Worm (Caenorhabditis elegans): ENCODE results near the gene npr-15.

The npr-15 gene

ce11 chrIII:3706586-3706985 is 12.1 kb upstream of the npr-15 start, which contains the start of gene dph-1:
TSS of gene dph-1 (plus strand) at chrIII:3706886.
- TF ChIP-seq ceh-16 (tag; optimal IDR thresholded peaks at IDR 0.05) (no peak), lin-11 (tag; optimal IDR thresholded peaks at IDR 0.05) (no peak), nhr-12 (tag; optimal IDR thresholded peaks at IDR 0.05) (no peak), F13H6.1 (tag; optimal IDR thresholded peaks at IDR 0.05) (no peak), sma-9 (GFP tag; optimal IDR thresholded peaks at IDR 0.05) (no peak), sma-9 (tag; optimal IDR thresholded peaks at IDR 0.05) (no peak), sem-4 (tag; optimal IDR thresholded peaks at IDR 0.05) (no peak), elt-1 (tag; optimal IDR thresholded peaks at IDR 0.05) (no peak), gmeb-1 (tag; optimal IDR thresholded peaks at IDR 0.05) (no peak), unc-39 (tag; optimal IDR thresholded peaks at IDR 0.05) (no peak), nhr-6 (tag; optimal IDR thresholded peaks at IDR 0.05) (no peak), unc-55 (GFP tag; optimal IDR thresholded peaks at IDR 0.05) (no peak), C34F6.9 (tag; optimal IDR thresholded peaks at IDR 0.05) (no peak), nhr-10 (tag; optimal IDR thresholded peaks at IDR 0.05) (no peak)

- TF ChIP-seq nhr-6 (tag; optimal IDR thresholded peaks at IDR 0.05): no peak
- peak in 1 of 2 experiments; percentile 49 for TF ChIP-seq lsy-2 (tag; optimal IDR thresholded peaks at IDR 0.05)
- no peak for TF ChIP-seq snpc-4 (tag; optimal IDR thresholded peaks at IDR 0.05)
- TF ChIP-seq mbf-1 (tag; optimal IDR thresholded peaks at IDR 0.05): no peak
- no peak for TF ChIP-seq mab-5 (tag; optimal IDR thresholded peaks at IDR 0.05)
- no peak for TF ChIP-seq R02D3.7 (tag; optimal IDR thresholded peaks at IDR 0.05)
- peak; percentile 22 for TF ChIP-seq nhr-129 (tag; optimal IDR thresholded peaks at IDR 0.05)
- TF ChIP-seq nhr-12 (tag; optimal IDR thresholded peaks at IDR 0.05): no peak
- TF ChIP-seq alr-1 (tag; optimal IDR thresholded peaks at IDR 0.05): no peak
- TF ChIP-seq unc-62 (GFP tag; optimal IDR thresholded peaks at IDR 0.05): no peak
- peak; percentile 55 for TF ChIP-seq lin-13 (GFP tag; optimal IDR thresholded peaks at IDR 0.05)
- no peak for TF ChIP-seq elt-3 (tag; optimal IDR thresholded peaks at IDR 0.05)
- TF ChIP-seq unc-55 (GFP tag; optimal IDR thresholded peaks at IDR 0.05): peak; percentile 44
- TF ChIP-seq nhr-237 (tag; optimal IDR thresholded peaks at IDR 0.05): no peak
- no peak for TF ChIP-seq zag-1 (tag; optimal IDR thresholded peaks at IDR 0.05)
- TF ChIP-seq C34F6.9 (tag; optimal IDR thresholded peaks at IDR 0.05): peak; percentile 13
- TF ChIP-seq nhr-77 (tag; optimal IDR thresholded peaks at IDR 0.05): no peak
- TF ChIP-seq ztf-1 (GFP tag; conservative IDR thresholded peaks at IDR 0.05): no peak
- peak; percentile 15 for TF ChIP-seq blmp-1 (tag; optimal IDR thresholded peaks at IDR 0.05; ENCODE audit: insufficient read depth)
- TF ChIP-seq lin-39 (tag; optimal IDR thresholded peaks at IDR 0.05): no peak
- no peak for TF ChIP-seq nhr-21 (tag; optimal IDR thresholded peaks at IDR 0.05)
- peak; percentile 21 for TF ChIP-seq sma-3 (GFP tag; optimal IDR thresholded peaks at IDR 0.05)
- TF ChIP-seq gmeb-1 (tag; optimal IDR thresholded peaks at IDR 0.05): peak; percentile 26
- no peak for TF ChIP-seq sma-9 (GFP tag; optimal IDR thresholded peaks at IDR 0.05)
- no peak for TF ChIP-seq sma-9 (tag; optimal IDR thresholded peaks at IDR 0.05)
- no peak for TF ChIP-seq nhr-23 (tag; optimal IDR thresholded peaks at IDR 0.05)
- TF ChIP-seq fos-1 (tag; optimal IDR thresholded peaks at IDR 0.05): no peak
- TF ChIP-seq ztf-11 (tag; optimal IDR thresholded peaks at IDR 0.05): no peak
- no peak for TF ChIP-seq elt-1 (tag; optimal IDR thresholded peaks at IDR 0.05)
- TF ChIP-seq nhr-10 (tag; optimal IDR thresholded peaks at IDR 0.05): no peak
- TF ChIP-seq nhr-25 (tag; optimal IDR thresholded peaks at IDR 0.05): peak; percentile 25
- no peak for TF ChIP-seq crh-2 (tag; optimal IDR thresholded peaks at IDR 0.05)
- TF ChIP-seq nhr-11 (tag; optimal IDR thresholded peaks at IDR 0.05): no peak
- TF ChIP-seq aly-2 (tag; optimal IDR thresholded peaks at IDR 0.05): no peak
- no peak for TF ChIP-seq skn-1 (tag; optimal IDR thresholded peaks at IDR 0.05)
- TF ChIP-seq lin-11 (tag; optimal IDR thresholded peaks at IDR 0.05): no peak
Measured at ce11 chrIII:3704967-3705366, 10.5 kb upstream of the npr-15 start, which contains the start of gene wdr-5.1. TSS of gene wdr-5.1 (plus strand) at chrIII:3705285.

- TF ChIP-seq aly-2 (tag; optimal IDR thresholded peaks at IDR 0.05): no peak
- peak in 1 of 2 experiments; percentile 50 for TF ChIP-seq lsy-2 (tag; optimal IDR thresholded peaks at IDR 0.05)
- TF ChIP-seq crh-2 (tag; optimal IDR thresholded peaks at IDR 0.05): peak; percentile 32
- peak; percentile 86 for TF ChIP-seq C34F6.9 (tag; optimal IDR thresholded peaks at IDR 0.05)
- TF ChIP-seq sma-9 (GFP tag; optimal IDR thresholded peaks at IDR 0.05): peak; percentile 4
- no peak for TF ChIP-seq sma-9 (tag; optimal IDR thresholded peaks at IDR 0.05)
- TF ChIP-seq gmeb-1 (tag; optimal IDR thresholded peaks at IDR 0.05): no peak
- no peak for TF ChIP-seq unc-39 (tag; optimal IDR thresholded peaks at IDR 0.05)
- no peak for TF ChIP-seq zag-1 (tag; optimal IDR thresholded peaks at IDR 0.05)
- TF ChIP-seq Y55F3AM.14 (GFP tag; optimal IDR thresholded peaks at IDR 0.05): no peak
- TF ChIP-seq ama-1 (optimal IDR thresholded peaks at IDR 0.05): no peak
- peak in 1 of 2 experiments; percentile 11 for TF ChIP-seq mdl-1 (tag; optimal IDR thresholded peaks at IDR 0.05)
- no peak for TF ChIP-seq peb-1 (tag; optimal IDR thresholded peaks at IDR 0.05)
- TF ChIP-seq sma-3 (GFP tag; optimal IDR thresholded peaks at IDR 0.05): peak; percentile 19
- TF ChIP-seq blmp-1 (tag; optimal IDR thresholded peaks at IDR 0.05; ENCODE audit: insufficient read depth): peak; percentile 4
- TF ChIP-seq lin-13 (GFP tag; optimal IDR thresholded peaks at IDR 0.05): peak; percentile 34
- peak; percentile 90 for TF ChIP-seq fos-1 (tag; optimal IDR thresholded peaks at IDR 0.05)
- TF ChIP-seq elt-1 (tag; optimal IDR thresholded peaks at IDR 0.05): no peak
- peak; percentile 21 for TF ChIP-seq nhr-129 (tag; optimal IDR thresholded peaks at IDR 0.05)
- peak; percentile 56 for TF ChIP-seq unc-55 (GFP tag; optimal IDR thresholded peaks at IDR 0.05)
- TF ChIP-seq egl-27 (tag; optimal IDR thresholded peaks at IDR 0.05): no peak
- TF ChIP-seq sem-4 (tag; optimal IDR thresholded peaks at IDR 0.05): peak; percentile 28
Measured at ce11 chrIII:3703397-3703796, 8.9 kb upstream of the npr-15 start, which contains the start of gene C14B1.3. TSS of gene C14B1.3 (plus strand) at chrIII:3703564.

Data from whole organism, L2 larva.